Fruit fly (Drosophila melanogaster): ENCODE data around the gene CG43376.

The CG43376 gene

dm6 chr2L:13803032-13803661 is 29.4 kb downstream of the CG43376 start, which contains the start of gene CAH1 (continued):
- TF ChIP-seq CG17328 (GFP tag; IDR thresholded peaks at IDR 0.05), result 0 out of 2 replicates have a peak, but pooled peaks have one; percentile 9
- TF ChIP-seq pan (optimal IDR thresholded peaks at IDR 0.05), result no peak
- TF ChIP-seq pan (GFP tag; optimal IDR thresholded peaks at IDR 0.05 in 1 of 2, IDR thresholded peaks at IDR 0.05 in 1 of 2), result peak in 1 of 2 experiments; percentile 40
- no peak for TF ChIP-seq CG8290 (GFP tag; optimal IDR thresholded peaks at IDR 0.05)
- TF ChIP-seq CG8290 (tag; optimal IDR thresholded peaks at IDR 0.05), result peak in 1 of 2 experiments; percentile 42
- TF ChIP-seq Myb (GFP tag; optimal IDR thresholded peaks at IDR 0.05), result no peak
- TF ChIP-seq Med (GFP tag), result peak; percentile 73
- TF ChIP-seq vvl (GFP tag; IDR thresholded peaks at IDR 0.05), result peak; percentile 57; the same call in 1 of the 2 replicates
- TF ChIP-seq CG6175 (GFP tag; IDR thresholded peaks at IDR 0.05), result 0 out of 3 replicates have a peak, but pooled peaks have one; percentile 61
- peak; percentile 44; the same call in 1 of the 3 replicates for TF ChIP-seq Dbx (GFP tag; IDR thresholded peaks at IDR 0.05)
- TF ChIP-seq CG14014 (GFP tag; IDR thresholded peaks at IDR 0.05), result no peak
- TF ChIP-seq CG9932 (GFP tag; IDR thresholded peaks at IDR 0.05), result 0 out of 2 replicates have a peak, but pooled peaks have one; percentile 43
- peak in 1 of 2 experiments; percentile 96 for TF ChIP-seq Hr78 (GFP tag; optimal IDR thresholded peaks at IDR 0.05)
- TF ChIP-seq az2 (GFP tag; optimal IDR thresholded peaks at IDR 0.05), result no peak
- no peak for TF ChIP-seq CG18599 (GFP tag; optimal IDR thresholded peaks at IDR 0.05)
- TF ChIP-seq NC2α (GFP tag; optimal IDR thresholded peaks at IDR 0.05), result no peak
- no peak for TF ChIP-seq Scr (GFP tag; IDR thresholded peaks at IDR 0.05; ENCODE audit: partially characterized antibody)
- TF ChIP-seq run (tag; optimal IDR thresholded peaks at IDR 0.05), result no peak
- TF ChIP-seq rib (GFP tag; IDR thresholded peaks at IDR 0.05), result peak; percentile 54; the same call in 1 of the 2 replicates
- peak; percentile 19; the same call in 1 of the 2 replicates for TF ChIP-seq amos (GFP tag; IDR thresholded peaks at IDR 0.05; ENCODE audit: partially characterized antibody)
- TF ChIP-seq sug (tag; optimal IDR thresholded peaks at IDR 0.05), result peak; percentile 47
- TF ChIP-seq ftz-f1 (GFP tag; optimal IDR thresholded peaks at IDR 0.05), result peak; percentile 63
- peak in 1 of 2 experiments; percentile 37 for TF ChIP-seq Trl (optimal IDR thresholded peaks at IDR 0.05)
- no peak for TF ChIP-seq Trl (GFP tag; optimal IDR thresholded peaks at IDR 0.05)
- peak; percentile 95 for TF ChIP-seq Adf1 (GFP tag; IDR thresholded peaks at IDR 0.05)

dm6 chr2L:13803805-13804560 is 30.2 kb downstream of the CG43376 start:
- peak; percentile 22; the same call in 1 of the 3 replicates for TF ChIP-seq so (GFP tag; IDR thresholded peaks at IDR 0.05)
- no peak for TF ChIP-seq sna (GFP tag; IDR thresholded peaks at IDR 0.05; ENCODE audit: partially characterized antibody)
- TF ChIP-seq BtbVII (GFP tag; optimal IDR thresholded peaks at IDR 0.05), result peak; percentile 10
- TF ChIP-seq HHEX (GFP tag; optimal IDR thresholded peaks at IDR 0.05), result peak; percentile 6
- TF ChIP-seq CG12769 (tag; optimal IDR thresholded peaks at IDR 0.05), result peak; percentile 38
- peak; percentile 25 for TF ChIP-seq Jarid2 (GFP tag; optimal IDR thresholded peaks at IDR 0.05)
- no peak for TF ChIP-seq fd102C (GFP tag; optimal IDR thresholded peaks at IDR 0.05)
- peak; percentile 75 for TF ChIP-seq sd (tag; optimal IDR thresholded peaks at IDR 0.05)
- peak; percentile 31 for TF ChIP-seq gro (GFP tag; optimal IDR thresholded peaks at IDR 0.05)
- peak; percentile 26 for TF ChIP-seq CG18599 (GFP tag; optimal IDR thresholded peaks at IDR 0.05)
- peak; percentile 64 for TF ChIP-seq Med (GFP tag)
- peak; percentile 93 for TF ChIP-seq exex (tag; optimal IDR thresholded peaks at IDR 0.05)
- TF ChIP-seq Deaf1 (tag; optimal IDR thresholded peaks at IDR 0.05), result peak; percentile 82
- TF ChIP-seq B-H1 (GFP tag; IDR thresholded peaks at IDR 0.05), result no peak
- TF ChIP-seq pros (GFP tag; optimal IDR thresholded peaks at IDR 0.05), result no peak
- peak; percentile 94 for TF ChIP-seq CG7987 (GFP tag; optimal IDR thresholded peaks at IDR 0.05)
- peak; percentile 50 for TF ChIP-seq grn (GFP tag; optimal IDR thresholded peaks at IDR 0.05)
- no peak for TF ChIP-seq bcd (GFP tag; optimal IDR thresholded peaks at IDR 0.05)
- no peak for TF ChIP-seq oc (tag; optimal IDR thresholded peaks at IDR 0.05)
- no peak for TF ChIP-seq CG8281 (tag; optimal IDR thresholded peaks at IDR 0.05)

All from whole organism, embryonic.